Worm (Caenorhabditis elegans): Measurements from ENCODE around the gene pals-39.

Gene pals-39

ce11 chrV:12465399-12465798 lies 21.7 kb upstream of the pals-39 start (continued):
- peak; percentile 75 for TF ChIP-seq nfya-1 (tag; optimal IDR thresholded peaks at IDR 0.05)
- TF ChIP-seq tbx-2 (tag; optimal IDR thresholded peaks at IDR 0.05) = peak; percentile 83
- TF ChIP-seq ceh-22 (tag; optimal IDR thresholded peaks at IDR 0.05) = no peak
- TF ChIP-seq ceh-19 (GFP tag; optimal IDR thresholded peaks at IDR 0.05) = no peak
- peak; percentile 43 for TF ChIP-seq F13H6.1 (tag; optimal IDR thresholded peaks at IDR 0.05)
- peak; percentile 13 for TF ChIP-seq K09A11.1 (tag; optimal IDR thresholded peaks at IDR 0.05; ENCODE audit: insufficient read depth)
- peak; percentile 74 for TF ChIP-seq syd-9 (tag; optimal IDR thresholded peaks at IDR 0.05)

- no peak for TF ChIP-seq zip-5 (tag; optimal IDR thresholded peaks at IDR 0.05)
- no peak for TF ChIP-seq ceh-14 (tag; optimal IDR thresholded peaks at IDR 0.05)
- no peak for TF ChIP-seq fkh-6 (tag; optimal IDR thresholded peaks at IDR 0.05)
- no peak for TF ChIP-seq ceh-18 (tag; optimal IDR thresholded peaks at IDR 0.05)
- no peak for TF ChIP-seq ceh-34 (tag; optimal IDR thresholded peaks at IDR 0.05)
- no peak for TF ChIP-seq elt-2 (tag; optimal IDR thresholded peaks at IDR 0.05)
- no peak for TF ChIP-seq hlh-8 (tag; optimal IDR thresholded peaks at IDR 0.05)
- no peak for TF ChIP-seq fax-1 (tag; optimal IDR thresholded peaks at IDR 0.05)
- TF ChIP-seq fkh-10 (GFP tag; optimal IDR thresholded peaks at IDR 0.05) = no peak
- TF ChIP-seq lin-11 (tag; optimal IDR thresholded peaks at IDR 0.05) = no peak
- no peak for TF ChIP-seq dve-1 (tag; optimal IDR thresholded peaks at IDR 0.05)
- no peak for TF ChIP-seq unc-55 (GFP tag; optimal IDR thresholded peaks at IDR 0.05)
- TF ChIP-seq pros-1 (tag; optimal IDR thresholded peaks at IDR 0.05) = no peak
- no peak for TF ChIP-seq gmeb-2 (tag; optimal IDR thresholded peaks at IDR 0.05)
- no peak for TF ChIP-seq ceh-31 (tag; optimal IDR thresholded peaks at IDR 0.05)
- no peak for TF ChIP-seq C38D4.7 (GFP tag; optimal IDR thresholded peaks at IDR 0.05)
- no peak for TF ChIP-seq syd-9 (tag; optimal IDR thresholded peaks at IDR 0.05)
Measured at ce11 chrV:12462908-12463307, 19.3 kb upstream of the pals-39 start, which contains the start of gene egl-10. Gene egl-10, minus strand, starts transcription at chrV:12463008.

DNA sequence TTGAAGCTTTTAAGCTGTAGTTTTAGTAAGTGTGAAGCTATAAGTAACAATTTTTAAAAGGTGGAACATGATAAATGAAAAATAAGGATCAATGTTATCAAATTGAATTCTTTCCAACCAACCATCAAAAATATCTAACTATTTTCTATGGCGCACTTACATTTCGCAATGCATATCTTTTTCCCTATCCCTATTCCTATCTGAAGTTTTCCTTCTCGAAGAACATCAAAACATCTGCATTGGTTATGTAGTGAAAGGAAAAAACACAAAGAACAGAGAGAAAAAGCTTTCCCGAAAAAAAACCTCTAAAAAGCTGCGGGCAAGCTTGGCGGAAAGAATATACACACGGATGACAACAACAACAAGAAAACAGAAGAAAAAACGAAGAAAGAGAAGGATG lies 16.9 kb upstream of the pals-39 start:
- TF ChIP-seq ceh-22 (tag; optimal IDR thresholded peaks at IDR 0.05) (no peak), tbx-7 (tag; optimal IDR thresholded peaks at IDR 0.05) (no peak), npax-4 (tag; optimal IDR thresholded peaks at IDR 0.05) (no peak), K02D7.2 (tag; optimal IDR thresholded peaks at IDR 0.05) (no peak), hlh-6 (tag; optimal IDR thresholded peaks at IDR 0.05) (no peak), pros-1 (tag; optimal IDR thresholded peaks at IDR 0.05) (no peak), ref-2 (tag; optimal IDR thresholded peaks at IDR 0.05) (no peak), unc-3 (GFP tag; conservative IDR thresholded peaks at IDR 0.05) (no peak), unc-3 (tag; optimal IDR thresholded peaks at IDR 0.05) (no peak), ceh-31 (tag; optimal IDR thresholded peaks at IDR 0.05) (no peak), hlh-15 (tag; optimal IDR thresholded peaks at IDR 0.05) (no peak), C38D4.7 (GFP tag; optimal IDR thresholded peaks at IDR 0.05) (no peak), K09A11.1 (tag; optimal IDR thresholded peaks at IDR 0.05; ENCODE audit: insufficient read depth) (no peak), T23F11.4 (GFP tag; optimal IDR thresholded peaks at IDR 0.05) (no peak), ceh-14 (tag; optimal IDR thresholded peaks at IDR 0.05) (no peak), ceh-30 (tag; optimal IDR thresholded peaks at IDR 0.05) (no peak), nhr-232 (tag; optimal IDR thresholded peaks at IDR 0.05) (no peak)

DNA sequence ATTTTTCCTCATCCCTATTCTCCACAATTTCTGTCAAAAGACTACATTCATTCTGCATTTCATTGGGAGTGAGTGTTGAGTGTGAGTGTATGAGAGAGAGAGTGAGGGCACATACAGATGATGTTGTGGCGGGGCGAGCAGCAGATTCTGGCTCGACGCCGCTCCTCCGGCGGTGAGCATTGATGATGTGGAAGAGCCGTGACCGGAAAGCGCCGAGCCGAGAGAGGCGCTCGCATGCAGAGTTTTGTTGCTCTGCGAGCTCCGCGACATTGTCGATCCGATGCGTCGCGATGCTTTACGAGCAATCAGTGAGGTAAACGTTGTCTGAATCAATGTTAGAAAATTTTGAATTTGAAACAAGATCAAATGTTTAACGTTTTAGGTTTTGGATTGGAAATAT lies 12.0 kb upstream of the pals-39 start:
- TF ChIP-seq syd-9 (tag; optimal IDR thresholded peaks at IDR 0.05) = no peak
- TF ChIP-seq ceh-2 (tag; optimal IDR thresholded peaks at IDR 0.05) = no peak
- no peak for TF ChIP-seq sox-2 (GFP tag; IDR thresholded peaks at IDR 0.05)
- TF ChIP-seq ahr-1 (tag; optimal IDR thresholded peaks at IDR 0.05) = no peak
- TF ChIP-seq npax-4 (tag; optimal IDR thresholded peaks at IDR 0.05) = no peak
- no peak for TF ChIP-seq hlh-15 (tag; optimal IDR thresholded peaks at IDR 0.05)
- no peak for TF ChIP-seq hlh-6 (tag; optimal IDR thresholded peaks at IDR 0.05)
- no peak for TF ChIP-seq fax-1 (tag; optimal IDR thresholded peaks at IDR 0.05)
- TF ChIP-seq ceh-6 (GFP tag; optimal IDR thresholded peaks at IDR 0.05) = no peak
- TF ChIP-seq ttx-3 (tag; optimal IDR thresholded peaks at IDR 0.05) = no peak
